Worm (Caenorhabditis elegans) whole organism, early embryonic: ENCODE results near the gene F56D2.3.

ENCODE experiments used
- B0310.2 ChIP-seq: sonication (generic microtip); optimal IDR thresholded peaks from 2 replicates; lab custom pipeline; 2016; ENCODE audit warnings: mild to moderate bottlenecking, missing genetic modification characterization, missing compliant biosample characterization
- F13C5.2 ChIP-seq: sonication (generic microtip); optimal IDR thresholded peaks from 2 replicates; lab custom pipeline; 2017; ENCODE audit warnings: mild to moderate bottlenecking, missing genetic modification characterization, inconsistent platforms, missing compliant biosample characterization
- aly-1 ChIP-seq: sonication (generic microtip); optimal IDR thresholded peaks from 2 replicates; lab custom pipeline; 2016; ENCODE audit warnings: missing genetic modification characterization, missing compliant biosample characterization
- ama-1 ChIP-seq: fragments of 150-350 bp; optimal IDR thresholded peaks from 2 replicates; lab custom pipeline; 2014
- ceh-13 ChIP-seq: fragments of 200-800 bp; sonication (Bioruptor generic); optimal IDR thresholded peaks from 2 replicates; lab custom pipeline; 2018; ENCODE audit warnings: mild to moderate bottlenecking, missing genetic modification characterization, missing compliant biosample characterization
- ceh-36 ChIP-seq: sonication (generic microtip); optimal IDR thresholded peaks from 2 replicates; lab custom pipeline; 2016; ENCODE audit warnings: missing genetic modification characterization, inconsistent platforms, missing compliant biosample characterization
- ets-7 ChIP-seq: sonication (generic microtip); optimal IDR thresholded peaks from 2 replicates; lab custom pipeline; 2016; ENCODE audit warnings: missing genotype, missing genetic modification characterization, missing compliant biosample characterization
- flt-1 ChIP-seq: fragments of 200-800 bp; sonication (Bioruptor generic); IDR thresholded peaks from 2 replicates; pipeline ENCODE4 v1.3.6; 2022; ENCODE audit warnings: missing genetic modification characterization, missing compliant biosample characterization
- hmbx-1 ChIP-seq: sonication (generic microtip); optimal IDR thresholded peaks from 2 replicates; lab custom pipeline; 2016; ENCODE audit warnings: mild to moderate bottlenecking, missing genetic modification characterization, missing compliant biosample characterization
- hmg-4 ChIP-seq: fragments of 200-800 bp; sonication (Bioruptor generic); optimal IDR thresholded peaks from 2 replicates; lab custom pipeline; 2018; ENCODE audit warnings: mild to moderate bottlenecking, missing genetic modification characterization, missing compliant biosample characterization
- hnd-1 ChIP-seq: sonication (generic microtip); optimal IDR thresholded peaks from 2 replicates; lab custom pipeline; 2016; ENCODE audit warnings: missing genetic modification characterization, missing compliant biosample characterization
- pes-1 ChIP-seq: fragments of 200-800 bp; sonication (Bioruptor generic); IDR thresholded peaks from 2 replicates; pipeline ENCODE4 v1.3.6; 2022; ENCODE audit warnings: missing genetic modification reagents, missing genetic modification characterization, missing compliant biosample characterization
- scrt-1 ChIP-seq: fragments of 200-800 bp; sonication (Bioruptor generic); IDR thresholded peaks from 2 replicates; pipeline ENCODE4 v1.3.6; 2022; ENCODE audit warnings: missing genetic modification characterization, missing compliant biosample characterization
- sea-1 ChIP-seq: fragments of 200-800 bp; sonication (Bioruptor generic); conservative IDR thresholded peaks from 2 replicates; pipeline ENCODE4 v1.3.6; 2022; ENCODE audit warnings: missing genetic modification characterization, missing compliant biosample characterization
- tbx-11 ChIP-seq: fragments of 200-800 bp; sonication (Bioruptor generic); IDR thresholded peaks from 2 replicates; pipeline ENCODE4 v1.3.6; 2022; ENCODE audit warnings: missing genetic modification characterization, missing compliant biosample characterization
- tbx-37 ChIP-seq: fragments of 200-800 bp; sonication (Bioruptor generic); conservative IDR thresholded peaks from 2 replicates; pipeline ENCODE4 v1.3.6; 2022; ENCODE audit warnings: missing genetic modification reagents, missing genetic modification characterization, missing compliant biosample characterization
- tra-4 ChIP-seq: sonication (generic microtip); optimal IDR thresholded peaks from 2 replicates; lab custom pipeline; 2017; ENCODE audit warnings: missing genetic modification characterization, missing compliant biosample characterization

The F56D2.3 gene

ce11 chrIII:5582766-5583165, 2.0 kb upstream of the F56D2.3 start, which contains the start of the genes F56D2.8 and uev-2:
F56D2.8 (minus strand) TSS chrIII:5582866.
uev-2 (plus strand) TSS chrIII:5583125.
- TF ChIP-seq tbx-11 (GFP tag; lab: Robert Waterston, UW) = no peak
- TF ChIP-seq hnd-1 (tag; lab: Kevin White, UChicago) = no peak
- no peak for TF ChIP-seq pes-1 (GFP tag; lab: Robert Waterston, UW)
- TF ChIP-seq tra-4 (tag; lab: Kevin White, UChicago) = no peak
- TF ChIP-seq tbx-37 (GFP tag; lab: Robert Waterston, UW) = no peak
- no peak for TF ChIP-seq ceh-36 (tag; lab: Kevin White, UChicago)
- no peak for TF ChIP-seq flt-1 (GFP tag; lab: Robert Waterston, UW)
- TF ChIP-seq sea-1 (GFP tag; lab: Robert Waterston, UW) = no peak
- TF ChIP-seq ets-7 (tag; lab: Kevin White, UChicago) = no peak
- no peak for TF ChIP-seq hmbx-1 (tag; lab: Kevin White, UChicago)

ce11 chrIII:5585711-5586110, 964 bp downstream of the F56D2.3 start:
- no peak for TF ChIP-seq ama-1 (lab: Kevin White, UChicago)
- TF ChIP-seq hnd-1 (tag; lab: Kevin White, UChicago) = no peak
- no peak for TF ChIP-seq ets-7 (tag; lab: Kevin White, UChicago)
- no peak for TF ChIP-seq B0310.2 (tag; lab: Kevin White, UChicago)
- no peak for TF ChIP-seq aly-1
- TF ChIP-seq ceh-13 = no peak
- no peak for TF ChIP-seq hmg-4 (GFP tag; lab: Kevin White, UChicago)
- TF ChIP-seq ceh-36 (tag; lab: Kevin White, UChicago) = no peak
- no peak for TF ChIP-seq hmbx-1 (tag; lab: Kevin White, UChicago)
- no peak for TF ChIP-seq tra-4 (tag; lab: Kevin White, UChicago)
- no peak for TF ChIP-seq sea-1 (GFP tag; lab: Robert Waterston, UW)
- no peak for TF ChIP-seq tbx-11 (GFP tag; lab: Robert Waterston, UW)
- TF ChIP-seq pes-1 (GFP tag; lab: Robert Waterston, UW) = no peak
- TF ChIP-seq scrt-1 (GFP tag; lab: Robert Waterston, UW) = no peak
- no peak for TF ChIP-seq flt-1 (GFP tag; lab: Robert Waterston, UW)
- TF ChIP-seq F13C5.2 (tag; lab: Kevin White, UChicago) = no peak
- TF ChIP-seq tbx-37 (GFP tag; lab: Robert Waterston, UW) = no peak

- TF ChIP-seq aly-1 (no peak), hnd-1 (tag; lab: Kevin White, UChicago) (no peak), flt-1 (GFP tag; lab: Robert Waterston, UW) (no peak), ceh-36 (tag; lab: Kevin White, UChicago) (no peak), tbx-37 (GFP tag; lab: Robert Waterston, UW) (no peak), tra-4 (tag; lab: Kevin White, UChicago) (no peak), ceh-13 (no peak), tbx-11 (GFP tag; lab: Robert Waterston, UW) (no peak), sea-1 (GFP tag; lab: Robert Waterston, UW) (no peak), ama-1 (lab: Kevin White, UChicago) (no peak), pes-1 (GFP tag; lab: Robert Waterston, UW) (no peak), hmg-4 (GFP tag; lab: Kevin White, UChicago) (no peak), B0310.2 (tag; lab: Kevin White, UChicago) (no peak), scrt-1 (GFP tag; lab: Robert Waterston, UW) (no peak)
Measured at ce11 chrIII:5586925-5587324, 2.2 kb downstream of the F56D2.3 start, which contains the start of gene F56D2.2. F56D2.2 (plus strand) TSS chrIII:5587263.

- TF ChIP-seq tbx-11 (GFP tag; lab: Robert Waterston, UW) (no peak), hmg-4 (GFP tag; lab: Kevin White, UChicago) (no peak), ets-7 (tag; lab: Kevin White, UChicago) (no peak), pes-1 (GFP tag; lab: Robert Waterston, UW) (no peak), tra-4 (tag; lab: Kevin White, UChicago) (no peak), sea-1 (GFP tag; lab: Robert Waterston, UW) (no peak), tbx-37 (GFP tag; lab: Robert Waterston, UW) (no peak)
Measured at ce11 chrIII:5588746-5589145, 4.0 kb downstream of the F56D2.3 start.

ce11 chrIII:5591668-5592149, 7.0 kb downstream of the F56D2.3 start, which contains the start of the genes ddx-15 and ucr-1:
ddx-15 (minus strand) TSS chrIII:5591718.
ucr-1 (plus strand) TSS chrIII:5592135.
- TF ChIP-seq tbx-11 (GFP tag; lab: Robert Waterston, UW) = no peak
- TF ChIP-seq tra-4 (tag; lab: Kevin White, UChicago) = no peak
- no peak for TF ChIP-seq pes-1 (GFP tag; lab: Robert Waterston, UW)
- TF ChIP-seq ceh-36 (tag; lab: Kevin White, UChicago) = no peak
- no peak for TF ChIP-seq hmg-4 (GFP tag; lab: Kevin White, UChicago)
- TF ChIP-seq B0310.2 (tag; lab: Kevin White, UChicago) = no peak
- TF ChIP-seq ceh-13 = no peak
- no peak for TF ChIP-seq scrt-1 (GFP tag; lab: Robert Waterston, UW)
- TF ChIP-seq aly-1 = no peak
- no peak for TF ChIP-seq F13C5.2 (tag; lab: Kevin White, UChicago)
- no peak for TF ChIP-seq hnd-1 (tag; lab: Kevin White, UChicago)
- TF ChIP-seq hmbx-1 (tag; lab: Kevin White, UChicago) = no peak
- TF ChIP-seq ets-7 (tag; lab: Kevin White, UChicago) = no peak
- no peak for TF ChIP-seq flt-1 (GFP tag; lab: Robert Waterston, UW)

ce11 chrIII:5594350-5594749, 9.6 kb downstream of the F56D2.3 start:
- TF ChIP-seq tbx-11 (GFP tag; lab: Robert Waterston, UW) = no peak

ce11 chrIII:5595445-5595844, 10.7 kb downstream of the F56D2.3 start, which contains the start of gene ced-6:
ced-6 (plus strand) TSS chrIII:5595771.
- TF ChIP-seq B0310.2 (tag; lab: Kevin White, UChicago) = no peak
- no peak for TF ChIP-seq pes-1 (GFP tag; lab: Robert Waterston, UW)
- TF ChIP-seq flt-1 (GFP tag; lab: Robert Waterston, UW) = no peak
- TF ChIP-seq tra-4 (tag; lab: Kevin White, UChicago) = no peak
- no peak for TF ChIP-seq hmbx-1 (tag; lab: Kevin White, UChicago)
- TF ChIP-seq hmg-4 (GFP tag; lab: Kevin White, UChicago) = no peak
- TF ChIP-seq tbx-37 (GFP tag; lab: Robert Waterston, UW) = no peak
- no peak for TF ChIP-seq ama-1 (lab: Kevin White, UChicago)
- no peak for TF ChIP-seq ceh-13
- no peak for TF ChIP-seq F13C5.2 (tag; lab: Kevin White, UChicago)
- TF ChIP-seq ets-7 (tag; lab: Kevin White, UChicago) = no peak
- TF ChIP-seq tbx-11 (GFP tag; lab: Robert Waterston, UW) = no peak
